Fruit fly (Drosophila melanogaster): ENCODE results near the gene mthl2.

mthl2 gene

dm6 chr3L:5565051-5565688 lies 39.4 kb upstream of the mthl2 start, which contains the start of gene bc10:
Gene bc10, plus strand, starts transcription at chr3L:5565231.
- TF ChIP-seq svp (GFP tag) (peak; percentile 88), CG32006 (GFP tag; optimal IDR thresholded peaks at IDR 0.05) (no peak), Eip78C (GFP tag) (peak; percentile 55), CG16779 (tag; optimal IDR thresholded peaks at IDR 0.05) (no peak), CG15336 (GFP tag; IDR thresholded peaks at IDR 0.05) (no peak), fkh (GFP tag; optimal IDR thresholded peaks at IDR 0.05) (peak; percentile 37), Sox14 (GFP tag; optimal IDR thresholded peaks at IDR 0.05) (peak; percentile 3)

dm6 chr3L:5568361-5568760 lies 36.2 kb upstream of the mthl2 start:
- TF ChIP-seq Hr4 (GFP tag; optimal IDR thresholded peaks at IDR 0.05) = no peak
- TF ChIP-seq CG16779 (tag; optimal IDR thresholded peaks at IDR 0.05) = no peak
- no peak for TF ChIP-seq fd85E (GFP tag; optimal IDR thresholded peaks at IDR 0.05)
- TF ChIP-seq CG8319 (GFP tag; optimal IDR thresholded peaks at IDR 0.05) = no peak
- TF ChIP-seq Hr38 (GFP tag; optimal IDR thresholded peaks at IDR 0.05) = no peak
- TF ChIP-seq Gug (GFP tag; IDR thresholded peaks at IDR 0.05) = no peak
- TF ChIP-seq CG1621 (tag; optimal IDR thresholded peaks at IDR 0.05) = no peak
- TF ChIP-seq CG6854 (GFP tag; optimal IDR thresholded peaks at IDR 0.05) = no peak
- TF ChIP-seq achi (GFP tag; optimal IDR thresholded peaks at IDR 0.05) = no peak
- TF ChIP-seq CG11294 (GFP tag; IDR thresholded peaks at IDR 0.05) = no peak
- no peak for TF ChIP-seq CG15336 (GFP tag; IDR thresholded peaks at IDR 0.05)
- no peak for TF ChIP-seq CG3032 (tag; optimal IDR thresholded peaks at IDR 0.05)
- no peak for TF ChIP-seq Sox15 (GFP tag; optimal IDR thresholded peaks at IDR 0.05)
- no peak for TF ChIP-seq CG8632 (GFP tag; optimal IDR thresholded peaks at IDR 0.05)
- TF ChIP-seq Eip75B (GFP tag; optimal IDR thresholded peaks at IDR 0.05) = no peak
- no peak for TF ChIP-seq Ets21C (GFP tag; optimal IDR thresholded peaks at IDR 0.05)
- no peak for TF ChIP-seq svp (GFP tag)

dm6 chr3L:5569724-5570123 lies 34.9 kb upstream of the mthl2 start:
- TF ChIP-seq eg (GFP tag; IDR thresholded peaks at IDR 0.05) (0 out of 3 replicates have a peak, but pooled peaks have one; percentile 11), vri (GFP tag; optimal IDR thresholded peaks at IDR 0.05) (peak; percentile 30), CG6792 (GFP tag; optimal IDR thresholded peaks at IDR 0.05) (no peak), CG1621 (tag; optimal IDR thresholded peaks at IDR 0.05) (no peak), Eip78C (GFP tag) (peak; percentile 48)

dm6 chr3L:5571051-5571450 lies 33.5 kb upstream of the mthl2 start:
- TF ChIP-seq CG34406 (GFP tag; optimal IDR thresholded peaks at IDR 0.05) (no peak), salr (GFP tag; optimal IDR thresholded peaks at IDR 0.05) (no peak), CG16779 (tag; optimal IDR thresholded peaks at IDR 0.05) (no peak), CG6808 (GFP tag; optimal IDR thresholded peaks at IDR 0.05) (no peak), CG8319 (GFP tag; optimal IDR thresholded peaks at IDR 0.05) (no peak), CG3032 (tag; optimal IDR thresholded peaks at IDR 0.05) (no peak), cyc (GFP tag; optimal IDR thresholded peaks at IDR 0.05) (no peak), CG9139 (GFP tag; optimal IDR thresholded peaks at IDR 0.05) (no peak), CG10631 (GFP tag; optimal IDR thresholded peaks at IDR 0.05) (no peak), Hr38 (GFP tag; optimal IDR thresholded peaks at IDR 0.05) (no peak), ss (GFP tag; optimal IDR thresholded peaks at IDR 0.05) (no peak), fkh (GFP tag; optimal IDR thresholded peaks at IDR 0.05) (no peak), Eip78C (GFP tag) (peak; percentile 10), CG15336 (GFP tag; IDR thresholded peaks at IDR 0.05) (peak; percentile 37; the same call in 1 of the 2 replicates), CG6163 (GFP tag; IDR thresholded peaks at IDR 0.05) (peak; percentile 55; the same call in 1 of the 3 replicates), CG3919 (GFP tag; optimal IDR thresholded peaks at IDR 0.05) (no peak), CG6854 (GFP tag; optimal IDR thresholded peaks at IDR 0.05) (peak; percentile 73), Ets96B (tag; optimal IDR thresholded peaks at IDR 0.05) (no peak), Sox102F (GFP tag; optimal IDR thresholded peaks at IDR 0.05) (no peak), vri (GFP tag; optimal IDR thresholded peaks at IDR 0.05) (peak; percentile 85), CG4318 (GFP tag; optimal IDR thresholded peaks at IDR 0.05) (no peak), acj6 (GFP tag; optimal IDR thresholded peaks at IDR 0.05) (no peak), CG6792 (GFP tag; optimal IDR thresholded peaks at IDR 0.05) (no peak), lz (GFP tag; optimal IDR thresholded peaks at IDR 0.05) (no peak), CG11294 (GFP tag; IDR thresholded peaks at IDR 0.05) (no peak), Eip93F (GFP tag; optimal IDR thresholded peaks at IDR 0.05) (no peak), Smox (GFP tag; optimal IDR thresholded peaks at IDR 0.05) (no peak), CG11762 (GFP tag; optimal IDR thresholded peaks at IDR 0.05; ENCODE audit: insufficient read depth) (no peak), Gug (GFP tag; IDR thresholded peaks at IDR 0.05) (no peak), Hr4 (GFP tag; optimal IDR thresholded peaks at IDR 0.05) (no peak), net (GFP tag; optimal IDR thresholded peaks at IDR 0.05) (peak; percentile 20), Met (GFP tag; optimal IDR thresholded peaks at IDR 0.05) (peak; percentile 9), Hr39 (GFP tag; optimal IDR thresholded peaks at IDR 0.05) (no peak)
